Worm (Caenorhabditis elegans) whole organism, L3 larva: ENCODE measurements around the gene rhgf-1.

Experiments
- R02D3.7 ChIP-seq: fragments of 150-350 bp; optimal IDR thresholded peaks from 2 replicates; lab custom pipeline; 2014; ENCODE audit warnings: missing biosample characterization, missing genetic modification characterization
- ZK546.5 ChIP-seq: sonication (generic microtip); optimal IDR thresholded peaks from 2 replicates; lab custom pipeline; 2017; ENCODE audit warnings: missing biosample characterization, missing genetic modification characterization
- aly-2 ChIP-seq: fragments of 150-350 bp; optimal IDR thresholded peaks from 2 replicates; lab custom pipeline; 2014; ENCODE audit warnings: missing biosample characterization, missing genetic modification characterization
- ama-1 ChIP-seq: fragments of 150-350 bp; optimal IDR thresholded peaks from 2 replicates; lab custom pipeline; 2018
- ceh-16 ChIP-seq: sonication (generic microtip); optimal IDR thresholded peaks from 2 replicates; lab custom pipeline; 2017; ENCODE audit warnings: missing biosample characterization, missing genetic modification characterization
- ceh-82 ChIP-seq: fragments of 150-350 bp; optimal IDR thresholded peaks from 2 replicates; lab custom pipeline; 2014; ENCODE audit warnings: missing biosample characterization, missing genetic modification characterization
- elt-1 ChIP-seq: fragments of 150-350 bp; optimal IDR thresholded peaks from 2 replicates; lab custom pipeline; 2014; ENCODE audit warnings: missing biosample characterization, missing genetic modification characterization
- elt-2 ChIP-seq: sonication (generic microtip); optimal IDR thresholded peaks from 2 replicates; lab custom pipeline; 2016; ENCODE audit warnings: missing genetic modification reagents, mild to moderate bottlenecking, missing genetic modification characterization, missing compliant biosample characterization
- elt-3 ChIP-seq, 3 experiments: fragments of 150-350 bp in 1 of 3; sonication (generic microtip) in 2 of 3; optimal IDR thresholded peaks; 2 replicates in 2 of 3; 4 replicates in 1 of 3; lab custom pipeline; 2014 to 2017; ENCODE audit warnings: missing biosample characterization in 3 of 3, missing genetic modification characterization in 3 of 3
- eor-1 ChIP-seq, 2 experiments: fragments of 150-350 bp; optimal IDR thresholded peaks; 2 replicates each; lab custom pipeline; 2014 to 2018; ENCODE audit warnings: missing biosample characterization in 2 of 2, missing genetic modification characterization in 2 of 2
- fkh-10 ChIP-seq: sonication (generic microtip); optimal IDR thresholded peaks from 2 replicates; lab custom pipeline; 2017; ENCODE audit warnings: missing biosample characterization, missing genetic modification reagents, missing genetic modification characterization
- fkh-2 ChIP-seq: fragments of 150-350 bp; optimal IDR thresholded peaks from 2 replicates; lab custom pipeline; 2014; ENCODE audit warnings: missing biosample characterization, missing genetic modification reagents, missing genetic modification characterization
- jun-1 ChIP-seq: fragments of 150-350 bp; optimal IDR thresholded peaks from 2 replicates; lab custom pipeline; 2014; ENCODE audit warnings: missing biosample characterization, missing genetic modification reagents, missing genetic modification characterization
- lin-15B ChIP-seq: fragments of 150-350 bp; optimal IDR thresholded peaks from 2 replicates; lab custom pipeline; 2014; ENCODE audit warnings: missing biosample characterization, missing genetic modification characterization
- lin-39 ChIP-seq: fragments of 150-350 bp; optimal IDR thresholded peaks from 2 replicates; lab custom pipeline; 2018; ENCODE audit warnings: missing biosample characterization, missing genetic modification reagents, missing genetic modification characterization
- lsy-12 ChIP-seq: sonication (generic microtip); optimal IDR thresholded peaks from 2 replicates; lab custom pipeline; 2016; ENCODE audit warnings: mild to moderate bottlenecking, missing genetic modification characterization, missing compliant biosample characterization
- mdl-1 ChIP-seq: fragments of 150-350 bp; optimal IDR thresholded peaks from 2 replicates; lab custom pipeline; 2014; ENCODE audit warnings: missing biosample characterization, missing genetic modification characterization
- mml-1 ChIP-seq: fragments of 150-350 bp; sonication (generic microtip); optimal IDR thresholded peaks from 3 replicates; lab custom pipeline; 2014; ENCODE audit warnings: missing biosample characterization, missing genetic modification characterization
- nhr-12 ChIP-seq: fragments of 150-350 bp; optimal IDR thresholded peaks from 2 replicates; lab custom pipeline; 2014; ENCODE audit warnings: missing biosample characterization, missing genetic modification characterization
- nhr-23 ChIP-seq: fragments of 150-350 bp; optimal IDR thresholded peaks from 2 replicates; lab custom pipeline; 2014; ENCODE audit warnings: missing biosample characterization, missing genetic modification reagents, missing genetic modification characterization
- nhr-237 ChIP-seq: fragments of 150-350 bp; optimal IDR thresholded peaks from 2 replicates; lab custom pipeline; 2014; ENCODE audit warnings: missing biosample characterization, missing genetic modification characterization
- nhr-25 ChIP-seq: sonication (generic microtip); optimal IDR thresholded peaks from 2 replicates; lab custom pipeline; 2017; ENCODE audit warnings: missing biosample characterization, missing genetic modification characterization
- nhr-43 ChIP-seq: sonication (generic microtip); optimal IDR thresholded peaks from 2 replicates; lab custom pipeline; 2016; ENCODE audit warnings: mild to moderate bottlenecking, missing genetic modification characterization, missing compliant biosample characterization; ENCODE audit not compliant: poor library complexity, severe bottlenecking
- nhr-67 ChIP-seq: fragments of 150-350 bp; optimal IDR thresholded peaks from 2 replicates; lab custom pipeline; 2014; ENCODE audit warnings: missing biosample characterization, missing genetic modification characterization
- nhr-76 ChIP-seq: fragments of 150-350 bp; sonication (generic microtip); optimal IDR thresholded peaks from 5 replicates; lab custom pipeline; 2014; ENCODE audit warnings: missing biosample characterization, missing genetic modification characterization
- nhr-77 ChIP-seq: fragments of 150-350 bp; optimal IDR thresholded peaks from 2 replicates; lab custom pipeline; 2014; ENCODE audit warnings: missing biosample characterization, missing genetic modification characterization
- pha-4 ChIP-seq: fragments of 150-350 bp; optimal IDR thresholded peaks from 2 replicates; lab custom pipeline; 2014; ENCODE audit warnings: missing biosample characterization, missing genetic modification reagents, missing genetic modification characterization
- pqm-1 ChIP-seq: fragments of 150-350 bp; optimal IDR thresholded peaks from 2 replicates; lab custom pipeline; 2017; ENCODE audit warnings: missing biosample characterization, missing genetic modification characterization, inconsistent platforms
- sea-2 ChIP-seq: fragments of 150-350 bp; sonication (generic microtip); optimal IDR thresholded peaks from 4 replicates; lab custom pipeline; 2014; ENCODE audit warnings: missing biosample characterization, missing genetic modification reagents, missing genetic modification characterization
- skn-1 ChIP-seq: fragments of 150-350 bp; optimal IDR thresholded peaks from 2 replicates; lab custom pipeline; 2014; ENCODE audit warnings: missing biosample characterization, missing genetic modification characterization
- snpc-4 ChIP-seq: fragments of 150-350 bp; optimal IDR thresholded peaks from 2 replicates; lab custom pipeline; 2014; ENCODE audit warnings: missing biosample characterization, missing genetic modification characterization
- tbx-2 ChIP-seq: sonication (generic microtip); optimal IDR thresholded peaks from 2 replicates; lab custom pipeline; 2016; ENCODE audit warnings: mild to moderate bottlenecking, missing genetic modification characterization, missing compliant biosample characterization
- unc-39 ChIP-seq: sonication (generic microtip); optimal IDR thresholded peaks from 4 replicates; lab custom pipeline; 2017; ENCODE audit warnings: missing biosample characterization, missing genetic modification characterization
- unc-62 ChIP-seq: fragments of 150-350 bp; sonication (generic microtip); optimal IDR thresholded peaks from 4 replicates; lab custom pipeline; 2014; ENCODE audit warnings: missing biosample characterization, missing genetic modification reagents, missing genetic modification characterization
- zag-1 ChIP-seq: fragments of 150-350 bp; optimal IDR thresholded peaks from 2 replicates; lab custom pipeline; 2014; ENCODE audit warnings: missing biosample characterization, missing genetic modification characterization

rhgf-1 gene

DNA sequence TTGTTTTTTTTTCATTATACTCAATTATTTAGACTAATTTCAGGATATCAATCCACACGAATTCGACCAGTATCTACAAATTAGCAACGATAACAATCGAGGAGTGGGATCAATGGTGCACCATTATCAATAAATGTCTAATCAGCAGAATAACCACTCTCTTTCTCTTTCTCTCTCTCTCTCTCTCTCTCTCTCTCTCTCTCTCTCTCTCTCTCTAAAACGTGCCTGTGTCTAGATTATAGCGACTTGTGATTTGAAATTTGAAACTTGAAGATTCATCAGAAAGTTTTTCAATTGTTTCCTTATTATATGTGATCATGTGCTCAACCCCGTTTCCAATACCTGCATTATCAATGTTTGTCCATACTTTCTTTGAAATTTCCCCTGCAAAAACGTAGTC is 17.4 kb downstream of the rhgf-1 start:
- peak; percentile 60 for TF ChIP-seq pqm-1 (tag; lab: Kevin White, UChicago)
- TF ChIP-seq elt-2 (tag; lab: Kevin White, UChicago), result peak; percentile 82
- TF ChIP-seq ZK546.5 (tag; lab: Kevin White, UChicago), result no peak

DNA sequence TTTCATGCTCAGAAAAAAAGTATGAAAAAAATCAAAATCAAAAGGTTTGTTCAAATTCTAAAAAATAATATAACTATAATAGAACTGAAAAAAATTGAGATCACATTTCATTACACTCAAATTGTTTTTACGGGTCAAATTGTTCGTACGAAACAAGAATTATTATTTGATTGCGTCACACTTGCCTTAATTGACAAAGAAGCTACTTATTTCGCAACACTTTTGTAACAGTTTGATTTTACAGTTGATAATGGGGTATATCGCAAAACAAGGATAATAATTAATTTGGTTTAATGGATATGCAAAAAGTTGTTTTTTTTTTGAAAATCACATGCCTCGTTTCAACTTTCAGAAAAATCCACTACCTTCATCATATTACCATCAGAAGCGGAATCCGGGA is 19.6 kb downstream of the rhgf-1 start:
- no peak for TF ChIP-seq nhr-12 (tag; lab: Kevin White, UChicago)
- no peak for TF ChIP-seq mdl-1 (tag; lab: Kevin White, UChicago)
- TF ChIP-seq nhr-237, result no peak
- no peak for TF ChIP-seq unc-62 (GFP tag; lab: Kevin White, UChicago)
- no peak for TF ChIP-seq mml-1
- no peak for TF ChIP-seq aly-2 (tag; lab: Kevin White, UChicago)
- no peak for TF ChIP-seq jun-1 (tag; lab: Kevin White, UChicago)
- TF ChIP-seq, all 47 proteins: peak for 0

DNA sequence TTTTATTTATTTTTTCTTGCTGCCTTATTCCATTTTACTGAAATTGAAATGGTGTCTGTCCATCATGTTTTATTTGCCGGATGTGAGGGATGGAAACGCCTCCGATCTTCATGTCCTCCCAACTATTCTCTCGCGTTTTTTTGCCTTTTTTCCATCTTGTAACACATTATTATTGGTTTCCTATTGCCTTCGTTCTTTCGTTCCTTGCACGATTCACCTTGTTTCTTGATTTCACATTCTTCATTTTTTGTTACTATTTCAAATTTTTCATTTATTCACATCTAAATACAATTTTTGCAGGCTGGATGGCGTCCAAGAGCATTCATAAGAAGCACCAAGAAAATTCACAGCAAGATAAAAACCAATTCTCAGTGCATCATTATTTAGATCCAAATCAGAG is 20.0 kb downstream of the rhgf-1 start, which contains the start of gene yap-1:
TSS of gene yap-1 (plus strand) at position 301 of the 400 bp plus-strand sequence.
- TF ChIP-seq skn-1 (tag; lab: Kevin White, UChicago), result no peak
- no peak for TF ChIP-seq lin-39 (tag; lab: Kevin White, UChicago)
- TF ChIP-seq nhr-43 (tag; lab: Kevin White, UChicago), result no peak
- no peak for TF ChIP-seq snpc-4 (tag; lab: Kevin White, UChicago)
- TF ChIP-seq nhr-77 (tag; lab: Kevin White, UChicago), result no peak
- TF ChIP-seq elt-1 (tag; lab: Kevin White, UChicago), result no peak
- TF ChIP-seq jun-1 (tag; lab: Kevin White, UChicago), result no peak

DNA sequence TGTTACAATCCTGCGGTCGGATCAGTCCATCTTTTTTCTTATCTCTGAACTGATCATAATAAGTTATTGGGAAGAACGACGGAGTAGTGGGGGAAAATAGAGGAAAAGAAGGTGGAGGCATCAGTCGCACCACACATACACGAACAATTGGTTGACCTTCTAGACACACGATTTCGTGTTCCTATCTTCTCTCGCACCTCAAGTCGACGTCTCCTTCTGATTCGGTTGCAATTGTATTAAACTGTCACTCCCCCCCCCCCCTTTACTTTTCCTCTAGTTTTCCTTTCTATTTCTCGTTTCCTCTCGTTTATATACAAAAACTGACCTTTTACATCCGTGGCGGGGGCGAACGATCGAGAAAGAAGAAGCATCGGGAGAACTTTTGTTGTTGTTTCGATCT is 20.4 kb downstream of the rhgf-1 start:
- no peak for TF ChIP-seq unc-39
- no peak for TF ChIP-seq nhr-77 (tag; lab: Kevin White, UChicago)
- TF ChIP-seq nhr-76 (tag; lab: Kevin White, UChicago), result no peak
- TF ChIP-seq sea-2 (GFP tag; lab: Kevin White, UChicago), result no peak
- peak; percentile 49 for TF ChIP-seq nhr-43 (tag; lab: Kevin White, UChicago)
- no peak for TF ChIP-seq fkh-10 (GFP tag; lab: Kevin White, UChicago)
- TF ChIP-seq pqm-1 (tag; lab: Kevin White, UChicago), result no peak
- no peak for TF ChIP-seq unc-62 (GFP tag; lab: Kevin White, UChicago)
- TF ChIP-seq elt-1 (tag; lab: Kevin White, UChicago), result no peak
- no peak for TF ChIP-seq pha-4 (tag; lab: Kevin White, UChicago)
- TF ChIP-seq lin-15B, result no peak
- no peak for TF ChIP-seq R02D3.7
- peak; percentile 89 for TF ChIP-seq nhr-25 (tag; lab: Kevin White, UChicago)
- TF ChIP-seq lsy-12 (tag; lab: Kevin White, UChicago), result peak; percentile 72
- TF ChIP-seq nhr-12 (tag; lab: Kevin White, UChicago), result no peak
- TF ChIP-seq elt-3 (tag; optimal IDR thresholded peaks at IDR 0.05; lab: Kevin White, UChicago), result no peak
- TF ChIP-seq tbx-2 (tag; lab: Kevin White, UChicago), result no peak
- no peak for TF ChIP-seq mdl-1 (tag; lab: Kevin White, UChicago)
- TF ChIP-seq nhr-23, result peak; percentile 60
- TF ChIP-seq jun-1 (tag; lab: Kevin White, UChicago), result no peak
- TF ChIP-seq eor-1 (tag; optimal IDR thresholded peaks at IDR 0.05; lab: Kevin White, UChicago), result no peak

DNA sequence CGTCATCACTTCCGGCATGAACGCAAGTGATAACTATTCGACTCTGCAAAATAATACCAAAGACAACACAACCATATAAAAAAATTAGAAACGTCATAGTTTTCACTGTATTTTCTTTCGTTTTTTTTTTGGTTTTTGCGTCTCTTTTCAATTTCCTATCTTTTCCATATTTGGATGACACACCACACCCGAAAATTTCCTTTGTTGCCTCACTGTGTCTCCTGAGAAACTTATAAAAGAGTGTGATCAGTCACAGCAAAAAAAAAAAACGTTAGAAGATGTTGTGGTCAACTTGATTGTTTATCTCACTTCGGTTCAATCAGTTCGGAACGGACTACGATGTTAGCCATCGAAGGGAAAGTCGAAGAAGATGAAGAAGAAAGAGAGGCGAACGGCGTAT is 21.9 kb downstream of the rhgf-1 start:
- TF ChIP-seq skn-1 (tag; lab: Kevin White, UChicago) (no peak), nhr-25 (tag; lab: Kevin White, UChicago) (peak; percentile 7), ceh-82 (tag; lab: Kevin White, UChicago) (no peak), ceh-16 (tag; lab: Kevin White, UChicago) (no peak), elt-2 (tag; lab: Kevin White, UChicago) (no peak), nhr-76 (tag; lab: Kevin White, UChicago) (no peak), unc-62 (GFP tag; lab: Kevin White, UChicago) (no peak), zag-1 (no peak), pha-4 (tag; lab: Kevin White, UChicago) (peak; percentile 64), elt-3 (tag; optimal IDR thresholded peaks at IDR 0.05; lab: Kevin White, UChicago) (no peak), nhr-67 (tag; lab: Kevin White, UChicago) (no peak), pqm-1 (tag; lab: Kevin White, UChicago) (no peak), lsy-12 (tag; lab: Kevin White, UChicago) (peak; percentile 40), ama-1 (lab: Kevin White, UChicago) (no peak), fkh-2 (tag; lab: Kevin White, UChicago) (no peak), nhr-77 (tag; lab: Kevin White, UChicago) (no peak), snpc-4 (tag; lab: Kevin White, UChicago) (no peak), jun-1 (tag; lab: Kevin White, UChicago) (no peak), aly-2 (tag; lab: Kevin White, UChicago) (no peak), elt-1 (tag; lab: Kevin White, UChicago) (no peak), ZK546.5 (tag; lab: Kevin White, UChicago) (no peak), mdl-1 (tag; lab: Kevin White, UChicago) (no peak), lin-15B (no peak)
